Fruit fly (Drosophila melanogaster): ENCODE data around the gene CG1299.

CG1299 gene

DNA sequence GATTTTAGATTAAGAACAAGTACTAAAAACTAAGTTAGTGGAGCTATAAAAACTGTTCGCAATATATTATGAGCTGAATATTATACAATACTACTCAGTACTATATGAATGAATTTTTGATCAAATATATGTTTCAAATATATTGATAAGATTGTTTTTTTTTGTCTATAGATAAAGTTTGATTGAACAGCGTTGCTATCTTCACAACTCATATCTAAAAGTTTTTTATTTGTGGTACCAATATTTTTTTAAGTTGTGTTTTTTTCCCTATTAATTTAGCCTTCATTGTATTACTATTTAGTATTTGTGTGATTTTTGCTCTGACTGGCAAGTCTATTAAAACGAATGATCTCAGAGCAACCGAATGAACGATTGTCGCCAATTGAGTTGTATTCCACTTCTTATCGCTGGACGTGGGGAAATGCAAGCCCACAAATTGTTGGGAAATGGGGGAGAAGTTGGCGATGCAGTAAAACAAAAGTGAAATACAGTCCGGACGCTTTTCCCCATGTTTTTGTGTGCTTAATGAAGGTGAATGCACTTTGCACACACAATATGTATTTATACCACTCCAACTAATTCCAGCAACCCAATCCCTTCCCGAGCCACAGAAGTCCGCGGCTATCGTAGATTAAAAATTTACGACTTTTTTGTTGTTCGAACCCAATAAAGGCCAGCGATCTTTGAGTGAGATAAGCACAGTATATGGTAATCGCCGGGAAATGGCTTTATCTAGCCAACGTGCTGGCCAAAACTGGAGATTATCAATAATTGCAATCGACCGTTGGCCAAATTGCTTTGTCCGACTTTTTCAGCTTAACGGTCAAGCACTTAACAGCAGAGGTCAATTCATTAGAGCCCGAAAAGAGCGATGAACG is 31.8 kb upstream of the CG1299 start:
- TF ChIP-seq Hr83 (GFP tag; optimal IDR thresholded peaks at IDR 0.05; ENCODE audit: poor library complexity, severe bottlenecking), result no peak
- peak; percentile 14 for TF ChIP-seq rgr (GFP tag; optimal IDR thresholded peaks at IDR 0.05)
- peak; percentile 12 for TF ChIP-seq ey (GFP tag; optimal IDR thresholded peaks at IDR 0.05)
- peak in 1 of 2 experiments; percentile 14 for TF ChIP-seq foxo (GFP tag; optimal IDR thresholded peaks at IDR 0.05)
- TF ChIP-seq brk (GFP tag; optimal IDR thresholded peaks at IDR 0.05), result peak; percentile 13
- TF ChIP-seq Rel (GFP tag; optimal IDR thresholded peaks at IDR 0.05), result no peak
- TF ChIP-seq Rel (tag; optimal IDR thresholded peaks at IDR 0.05), result peak; percentile 85
- TF ChIP-seq OdsH (GFP tag; optimal IDR thresholded peaks at IDR 0.05), result peak; percentile 51
- no peak for TF ChIP-seq jim (GFP tag; optimal IDR thresholded peaks at IDR 0.05)
- peak; percentile 9 for TF ChIP-seq woc (GFP tag; optimal IDR thresholded peaks at IDR 0.05)

- no peak for TF ChIP-seq OdsH (GFP tag; optimal IDR thresholded peaks at IDR 0.05)
- no peak for TF ChIP-seq Sp1 (GFP tag; optimal IDR thresholded peaks at IDR 0.05)
- no peak for TF ChIP-seq Myc (optimal IDR thresholded peaks at IDR 0.05)
- TF ChIP-seq dmrt93B (GFP tag; optimal IDR thresholded peaks at IDR 0.05), result no peak
Measured at dm6 chr3L:4117493-4117892, 31.0 kb upstream of the CG1299 start.

DNA sequence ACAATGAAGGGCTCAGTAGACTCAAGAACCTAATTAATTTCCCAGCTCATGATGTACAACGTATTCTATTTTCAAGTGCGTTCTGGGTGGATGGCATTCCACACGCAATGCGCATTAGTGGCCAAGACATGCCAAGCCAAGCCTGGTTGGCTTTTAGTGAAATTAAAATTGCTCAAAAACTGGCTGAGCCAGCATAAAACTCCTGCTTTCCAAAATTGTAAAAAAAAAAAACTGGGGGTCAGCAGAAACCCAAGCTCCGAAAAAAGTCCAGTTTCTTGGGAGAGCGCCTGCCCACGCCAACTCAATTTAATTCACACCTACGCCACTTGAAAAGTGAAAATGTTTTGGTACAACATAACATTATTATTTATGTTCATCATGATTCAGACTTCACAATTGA is 30.2 kb upstream of the CG1299 start:
- TF ChIP-seq CrebA (GFP tag; optimal IDR thresholded peaks at IDR 0.05; ENCODE audit: borderline replicate concordance), result no peak

dm6 chr3L:4119636-4120357 is 28.7 kb upstream of the CG1299 start:
- TF ChIP-seq sage (GFP tag; optimal IDR thresholded peaks at IDR 0.05) (no peak), h (GFP tag; optimal IDR thresholded peaks at IDR 0.05) (peak; percentile 32)

DNA sequence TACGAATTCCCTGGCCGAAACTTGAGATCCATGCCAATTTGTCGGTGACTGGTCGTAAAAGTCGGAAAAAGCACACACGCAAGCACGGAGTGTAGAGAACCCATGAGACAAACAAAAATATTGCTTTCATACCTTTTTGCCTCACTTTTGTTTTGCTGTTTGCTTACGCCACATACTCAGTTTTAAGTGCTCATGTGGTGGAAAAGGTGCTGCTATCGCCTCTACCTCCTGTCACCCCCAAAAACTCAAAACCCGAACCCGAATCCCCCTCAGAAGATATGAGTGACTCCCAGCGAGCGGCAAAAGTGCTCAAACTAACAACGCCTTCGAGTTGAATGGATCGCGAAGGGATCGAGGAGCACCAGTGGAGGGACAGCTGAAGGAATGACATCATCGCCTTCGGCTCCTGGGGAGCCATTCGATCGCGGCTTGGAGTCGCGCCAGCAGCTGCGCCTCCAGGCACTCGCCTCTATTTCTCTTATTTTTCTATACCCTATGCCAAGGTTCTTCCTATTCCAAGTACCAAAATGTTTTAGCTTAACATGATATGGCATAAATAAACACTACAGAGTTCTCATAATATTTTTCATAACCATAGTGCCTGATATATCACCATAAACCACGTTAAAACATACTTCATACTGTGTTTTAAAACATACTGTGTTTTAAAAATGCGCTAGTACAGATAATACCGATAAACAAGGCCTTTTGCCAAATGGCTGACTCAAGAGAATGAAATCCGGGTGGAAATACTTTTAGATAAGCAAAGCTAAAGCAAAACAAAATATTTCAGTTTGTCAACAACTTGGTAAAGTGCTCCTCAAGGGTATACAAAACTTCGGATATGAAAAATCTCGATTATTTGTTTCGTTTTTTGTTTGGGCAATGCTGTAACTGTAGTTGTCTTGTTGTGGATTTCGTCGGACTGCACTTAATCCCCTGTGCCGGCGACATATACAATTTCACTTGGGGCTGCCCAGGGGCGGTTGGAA is 27.8 kb upstream of the CG1299 start:
- no peak for TF ChIP-seq Rel (GFP tag; optimal IDR thresholded peaks at IDR 0.05)
- peak; percentile 58 for TF ChIP-seq Rel (tag; optimal IDR thresholded peaks at IDR 0.05)
- no peak for TF ChIP-seq Hr78 (GFP tag; optimal IDR thresholded peaks at IDR 0.05)
- TF ChIP-seq dsf (GFP tag; optimal IDR thresholded peaks at IDR 0.05; ENCODE audit: borderline replicate concordance), result no peak
- TF ChIP-seq lola (GFP tag; optimal IDR thresholded peaks at IDR 0.05), result no peak
- TF ChIP-seq CG32264 (GFP tag; optimal IDR thresholded peaks at IDR 0.05), result no peak
- peak; percentile 57 for TF ChIP-seq Jra (GFP tag; optimal IDR thresholded peaks at IDR 0.05)
- TF ChIP-seq h (GFP tag; optimal IDR thresholded peaks at IDR 0.05), result peak; percentile 10
- no peak for TF ChIP-seq fru (GFP tag; optimal IDR thresholded peaks at IDR 0.05)
- TF ChIP-seq CrebA (GFP tag; optimal IDR thresholded peaks at IDR 0.05; ENCODE audit: borderline replicate concordance), result no peak
- no peak for TF ChIP-seq Dfd (GFP tag; optimal IDR thresholded peaks at IDR 0.05)
- peak; percentile 57 for TF ChIP-seq psq (GFP tag; optimal IDR thresholded peaks at IDR 0.05)
- TF ChIP-seq ey (GFP tag; optimal IDR thresholded peaks at IDR 0.05), result peak; percentile 1
- TF ChIP-seq pan (optimal IDR thresholded peaks at IDR 0.05), result no peak
- TF ChIP-seq woc (GFP tag; optimal IDR thresholded peaks at IDR 0.05), result peak; percentile 65
- no peak for TF ChIP-seq jim (GFP tag; optimal IDR thresholded peaks at IDR 0.05)
- TF ChIP-seq sage (GFP tag; optimal IDR thresholded peaks at IDR 0.05), result no peak
- TF ChIP-seq Vsx2 (GFP tag; optimal IDR thresholded peaks at IDR 0.05; ENCODE audit: partially characterized antibody), result no peak
- no peak for TF ChIP-seq dl (GFP tag; optimal IDR thresholded peaks at IDR 0.05; ENCODE audit: insufficient read depth in 1 of 2, partially characterized antibody in 2 of 2)
- no peak for TF ChIP-seq GATAd (GFP tag; optimal IDR thresholded peaks at IDR 0.05)
- TF ChIP-seq foxo (GFP tag; optimal IDR thresholded peaks at IDR 0.05), result peak in 1 of 2 experiments; percentile 26
- TF ChIP-seq CG9705 (GFP tag; optimal IDR thresholded peaks at IDR 0.05), result no peak
- TF ChIP-seq OdsH (GFP tag; optimal IDR thresholded peaks at IDR 0.05), result no peak
- no peak for TF ChIP-seq brk (GFP tag; optimal IDR thresholded peaks at IDR 0.05)
- TF ChIP-seq Sp1 (GFP tag; optimal IDR thresholded peaks at IDR 0.05), result no peak
- no peak for TF ChIP-seq rgr (GFP tag; optimal IDR thresholded peaks at IDR 0.05)
- TF ChIP-seq N (GFP tag; optimal IDR thresholded peaks at IDR 0.05), result no peak
- TF ChIP-seq Hr83 (GFP tag; optimal IDR thresholded peaks at IDR 0.05; ENCODE audit: poor library complexity, severe bottlenecking), result peak; percentile 85

Measured in whole organism, wandering third instar larva.